Fruit fly (Drosophila melanogaster) whole organism, embryonic: ENCODE measurements around the gene CG13124.

Source experiments
- Antp ChIP-seq: fragments of 200-800 bp; sonication (Bioruptor generic); optimal IDR thresholded peaks from 3 replicates; lab custom pipeline; 2016; ENCODE audit warnings: missing biosample characterization, missing genetic modification characterization
- Atf6 ChIP-seq: fragments of 200-800 bp; sonication (Bioruptor generic); IDR thresholded peaks from 2 replicates; pipeline ENCODE4 v1.3.6; 2022; ENCODE audit warnings: missing biosample characterization, missing genetic modification characterization
- CG11093 ChIP-seq: fragments of 200-800 bp; sonication (Bioruptor generic); IDR thresholded peaks from 3 replicates; pipeline ENCODE4 v1.3.6; 2022; ENCODE audit warnings: missing biosample characterization, missing genetic modification characterization
- CG11456 ChIP-seq: fragments of 200-800 bp; sonication (Bioruptor generic); IDR thresholded peaks from 3 replicates; pipeline ENCODE4 v1.3.6; 2022; ENCODE audit warnings: missing biosample characterization, missing genetic modification characterization
- CG12155 ChIP-seq: fragments of 200-800 bp; sonication (Bioruptor generic); optimal IDR thresholded peaks from 3 replicates; lab custom pipeline; 2016; ENCODE audit warnings: missing biosample characterization, missing genetic modification characterization
- CG12219 ChIP-seq: fragments of 200-800 bp; sonication (Bioruptor generic); optimal IDR thresholded peaks from 3 replicates; lab custom pipeline; 2018; ENCODE audit warnings: missing biosample characterization, mild to moderate bottlenecking, missing genetic modification characterization
- CG12659 ChIP-seq: fragments of 200-800 bp; sonication (Bioruptor generic); optimal IDR thresholded peaks from 3 replicates; lab custom pipeline; 2017; ENCODE audit warnings: mild to moderate bottlenecking, missing biosample characterization, missing genetic modification reagents, missing genetic modification characterization
- CG12769 ChIP-seq: fragments of 200-800 bp; sonication (Bioruptor generic); optimal IDR thresholded peaks from 2 replicates; lab custom pipeline; 2019; ENCODE audit warnings: missing biosample characterization, mild to moderate bottlenecking, missing genetic modification characterization, moderate library complexity
- CG13894 ChIP-seq: fragments of 200-800 bp; sonication (Bioruptor generic); optimal IDR thresholded peaks from 3 replicates; lab custom pipeline; 2018; ENCODE audit warnings: missing biosample characterization, mild to moderate bottlenecking, missing genetic modification characterization, moderate library complexity
- CG14860 ChIP-seq: fragments of 200-800 bp; sonication (Bioruptor generic); IDR thresholded peaks from 3 replicates; pipeline ENCODE4 v1.3.6; 2022; ENCODE audit warnings: missing biosample characterization, missing genetic modification characterization; ENCODE audit not compliant: partially characterized antibody
- CG1603 ChIP-seq: fragments of 200-800 bp; sonication (Bioruptor generic); optimal IDR thresholded peaks from 2 replicates; lab custom pipeline; 2019; ENCODE audit warnings: missing biosample characterization, mild to moderate bottlenecking, missing genetic modification characterization, moderate library complexity
- CG16813 ChIP-seq: fragments of 200-800 bp; sonication (Bioruptor generic); IDR thresholded peaks from 3 replicates; pipeline ENCODE4 v1.3.6; 2022; ENCODE audit warnings: missing biosample characterization, missing genetic modification characterization; ENCODE audit not compliant: partially characterized antibody
- CG18619 ChIP-seq: fragments of 200-800 bp; sonication (Bioruptor generic); optimal IDR thresholded peaks from 3 replicates; lab custom pipeline; 2017; ENCODE audit warnings: missing biosample characterization, mild to moderate bottlenecking, missing genetic modification characterization
- CG2120 ChIP-seq: fragments of 200-800 bp; sonication (Bioruptor generic); optimal IDR thresholded peaks from 3 replicates; lab custom pipeline; 2016; ENCODE audit warnings: missing biosample characterization, missing genetic modification characterization
- CG2678 ChIP-seq: fragments of 200-800 bp; sonication (Bioruptor generic); optimal IDR thresholded peaks from 3 replicates; lab custom pipeline; 2019; ENCODE audit warnings: missing biosample characterization, mild to moderate bottlenecking, missing genetic modification characterization, moderate library complexity
- CG3163 ChIP-seq: fragments of 200-800 bp; sonication (Bioruptor generic); optimal IDR thresholded peaks from 3 replicates; lab custom pipeline; 2016; ENCODE audit warnings: missing biosample characterization, missing genetic modification characterization
- CG34376 ChIP-seq: fragments of 200-800 bp; sonication (Bioruptor generic); optimal IDR thresholded peaks from 2 replicates; lab custom pipeline; 2018; ENCODE audit warnings: missing biosample characterization, mild to moderate bottlenecking, missing genetic modification characterization
- CG42726 ChIP-seq: fragments of 200-800 bp; sonication (Bioruptor generic); IDR thresholded peaks from 2 replicates; pipeline ENCODE4 v1.3.6; 2022; ENCODE audit warnings: missing biosample characterization, missing genetic modification characterization; ENCODE audit not compliant: partially characterized antibody
- CG4424 ChIP-seq: fragments of 200-800 bp; sonication (Bioruptor generic); optimal IDR thresholded peaks from 3 replicates; lab custom pipeline; 2016; ENCODE audit warnings: missing biosample characterization, missing genetic modification characterization
- CG4820 ChIP-seq: fragments of 200-800 bp; sonication (Bioruptor generic); optimal IDR thresholded peaks from 3 replicates; lab custom pipeline; 2016; ENCODE audit warnings: missing biosample characterization, missing genetic modification characterization
- CG6813 ChIP-seq: fragments of 200-800 bp; sonication (Bioruptor generic); optimal IDR thresholded peaks from 2 replicates; lab custom pipeline; 2017; ENCODE audit warnings: missing biosample characterization, missing genetic modification characterization, mild to moderate bottlenecking, moderate library complexity, missing genetic modification reagents
- CG7839 ChIP-seq: fragments of 200-800 bp; sonication (Bioruptor generic); optimal IDR thresholded peaks from 3 replicates; lab custom pipeline; 2018; ENCODE audit warnings: missing biosample characterization, mild to moderate bottlenecking, missing genetic modification characterization, moderate library complexity
- CG8290 ChIP-seq, 3 experiments: fragments of 200-800 bp; sonication (Bioruptor generic); optimal IDR thresholded peaks; 2 replicates each; lab custom pipeline; 2016 to 2019; ENCODE audit warnings: missing biosample characterization in 3 of 3, missing genetic modification characterization in 3 of 3, mild to moderate bottlenecking in 2 of 3, moderate library complexity in 1 of 3
- Elba2 ChIP-seq: fragments of 200-800 bp; sonication (Bioruptor generic); optimal IDR thresholded peaks from 3 replicates; lab custom pipeline; 2016; ENCODE audit warnings: missing biosample characterization, missing genetic modification characterization
- Fer3 ChIP-seq: fragments of 200-800 bp; sonication (Bioruptor generic); optimal IDR thresholded peaks from 2 replicates; lab custom pipeline; 2018; ENCODE audit warnings: missing biosample characterization, mild to moderate bottlenecking, missing genetic modification characterization, moderate library complexity
- Hey ChIP-seq: fragments of 200-800 bp; sonication (Bioruptor generic); optimal IDR thresholded peaks from 3 replicates; lab custom pipeline; 2018; ENCODE audit warnings: missing biosample characterization, mild to moderate bottlenecking, missing genetic modification characterization
- Hmr ChIP-seq: fragments of 200-800 bp; sonication (Bioruptor generic); optimal IDR thresholded peaks from 3 replicates; lab custom pipeline; 2017; ENCODE audit warnings: mild to moderate bottlenecking, missing biosample characterization, missing genetic modification reagents, missing genetic modification characterization
- MBD-R2 ChIP-seq: fragments of 200-800 bp; sonication (Bioruptor generic); IDR thresholded peaks from 2 replicates; pipeline ENCODE4 v1.3.6; 2022; ENCODE audit warnings: missing biosample characterization, missing genetic modification characterization
- Meics ChIP-seq: fragments of 200-800 bp; sonication (Bioruptor generic); optimal IDR thresholded peaks from 2 replicates; lab custom pipeline; 2017; ENCODE audit warnings: missing biosample characterization, mild to moderate bottlenecking, missing genetic modification characterization
- PHDP ChIP-seq: fragments of 200-800 bp; sonication (Bioruptor generic); optimal IDR thresholded peaks from 3 replicates; lab custom pipeline; 2018; ENCODE audit warnings: missing biosample characterization, mild to moderate bottlenecking, missing genetic modification characterization, moderate library complexity
- Ssrp ChIP-seq: fragments of 200-800 bp; sonication (Bioruptor generic); optimal IDR thresholded peaks from 2 replicates; lab custom pipeline; 2018; ENCODE audit warnings: missing biosample characterization, mild to moderate bottlenecking, missing genetic modification characterization, moderate library complexity
- Tbp ChIP-seq: fragments of >200 bp; optimal IDR thresholded peaks from 2 replicates; lab custom pipeline; 2018; ENCODE audit warnings: missing biosample characterization, missing genetic modification characterization
- Xbp1 ChIP-seq: fragments of 200-800 bp; sonication (Bioruptor generic); optimal IDR thresholded peaks from 3 replicates; lab custom pipeline; 2016; ENCODE audit warnings: missing biosample characterization, mild to moderate bottlenecking, missing genetic modification characterization
- bbx ChIP-seq: fragments of 200-800 bp; sonication (Bioruptor generic); IDR thresholded peaks from 2 replicates; pipeline ENCODE4 v1.3.6; 2022; ENCODE audit warnings: missing biosample characterization, missing genetic modification characterization; ENCODE audit not compliant: partially characterized antibody
- corto ChIP-seq: fragments of 200-800 bp; sonication (Bioruptor generic); optimal IDR thresholded peaks from 2 replicates; lab custom pipeline; 2016; ENCODE audit warnings: missing biosample characterization, mild to moderate bottlenecking, missing genetic modification characterization, moderate library complexity
- crc ChIP-seq: fragments of 200-800 bp; sonication (Bioruptor generic); optimal IDR thresholded peaks from 2 replicates; lab custom pipeline; 2016; ENCODE audit warnings: missing biosample characterization, missing genetic modification characterization
- danr ChIP-seq: fragments of 200-800 bp; sonication (Bioruptor generic); IDR thresholded peaks from 2 replicates; pipeline ENCODE4 v1.3.6; 2022; ENCODE audit warnings: missing biosample characterization, missing genetic modification characterization
- dmrt11E ChIP-seq: fragments of 200-800 bp; sonication (Bioruptor generic); optimal IDR thresholded peaks from 3 replicates; lab custom pipeline; 2018; ENCODE audit warnings: missing biosample characterization, mild to moderate bottlenecking, missing genetic modification characterization, moderate library complexity
- en ChIP-seq: fragments of 200-800 bp; sonication (Bioruptor generic); optimal IDR thresholded peaks from 2 replicates; lab custom pipeline; 2016; ENCODE audit warnings: missing biosample characterization, missing genetic modification characterization
- exex ChIP-seq: fragments of 200-800 bp; sonication (Bioruptor generic); optimal IDR thresholded peaks from 4 replicates; lab custom pipeline; 2018; ENCODE audit warnings: missing biosample characterization, mild to moderate bottlenecking, missing genetic modification characterization, moderate library complexity
- fd64A ChIP-seq: fragments of 200-800 bp; sonication (Bioruptor generic); optimal IDR thresholded peaks from 3 replicates; lab custom pipeline; 2018; ENCODE audit warnings: missing biosample characterization, mild to moderate bottlenecking, missing genetic modification characterization
- her ChIP-seq: fragments of 200-800 bp; sonication (Bioruptor generic); optimal IDR thresholded peaks from 2 replicates; lab custom pipeline; 2016; ENCODE audit warnings: missing biosample characterization, missing genetic modification characterization
- lab ChIP-seq: fragments of 200-800 bp; sonication (Bioruptor generic); optimal IDR thresholded peaks from 3 replicates; lab custom pipeline; 2017; ENCODE audit warnings: missing biosample characterization, missing genetic modification characterization, mild to moderate bottlenecking, moderate library complexity, missing genetic modification reagents
- lilli ChIP-seq: fragments of 200-800 bp; sonication (Bioruptor generic); optimal IDR thresholded peaks from 3 replicates; lab custom pipeline; 2016; ENCODE audit warnings: missing biosample characterization, missing genetic modification characterization
- luna ChIP-seq: fragments of 200-800 bp; sonication (Bioruptor generic); optimal IDR thresholded peaks from 2 replicates; lab custom pipeline; 2016; ENCODE audit warnings: missing biosample characterization, missing genetic modification characterization
- pum ChIP-seq: fragments of 200-800 bp; sonication (Bioruptor generic); optimal IDR thresholded peaks from 2 replicates; lab custom pipeline; 2016; ENCODE audit warnings: missing biosample characterization, missing genetic modification characterization
- row ChIP-seq: fragments of 200-800 bp; sonication (Bioruptor generic); IDR thresholded peaks from 3 replicates; pipeline ENCODE4 v1.3.6; 2022; ENCODE audit warnings: missing biosample characterization, missing genetic modification characterization
- vnd ChIP-seq: fragments of 200-800 bp; sonication (Bioruptor generic); IDR thresholded peaks from 3 replicates; pipeline ENCODE4 v1.3.6; 2022; ENCODE audit warnings: missing biosample characterization, missing genetic modification characterization; ENCODE audit not compliant: partially characterized antibody
- wdn ChIP-seq: fragments of 200-800 bp; sonication (Bioruptor generic); IDR thresholded peaks from 2 replicates; pipeline ENCODE4 v1.3.6; 2022; ENCODE audit warnings: missing biosample characterization, missing genetic modification characterization
- zf30C ChIP-seq: fragments of 200-800 bp; sonication (Bioruptor generic); optimal IDR thresholded peaks from 3 replicates; lab custom pipeline; 2018; ENCODE audit warnings: missing biosample characterization, mild to moderate bottlenecking, missing genetic modification characterization

CG13124 gene

DNA sequence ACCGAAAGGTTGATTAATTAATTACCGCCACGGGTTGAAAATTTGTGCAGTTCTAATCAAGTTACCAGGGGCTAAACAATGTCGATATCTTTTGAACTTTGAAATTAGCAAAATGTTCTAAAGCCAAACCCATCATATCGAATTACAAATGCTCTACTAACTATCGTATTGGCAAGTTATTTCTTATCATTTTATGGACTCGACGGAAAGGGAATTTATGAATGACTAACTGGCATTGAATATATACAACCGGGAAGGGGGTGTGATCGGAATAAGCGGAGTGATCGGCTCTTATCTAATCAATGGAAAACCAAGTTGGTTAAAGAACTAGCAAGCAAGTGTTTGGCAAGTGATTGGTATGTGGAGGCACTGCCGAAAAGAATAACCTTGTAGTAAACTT lies 35.1 kb upstream of the CG13124 start (continued):
- no peak for TF ChIP-seq wdn (GFP tag; lab: Robert Waterston, UW)
- TF ChIP-seq CG11093 (GFP tag; lab: Robert Waterston, UW) = 0 out of 3 replicates have a peak, but pooled peaks have one; percentile 14
- peak; percentile 34 for TF ChIP-seq Hmr (GFP tag; lab: Kevin White, UChicago)
- peak; percentile 22 for TF ChIP-seq CG1603 (tag; lab: Kevin White, UChicago)
- TF ChIP-seq Atf6 (GFP tag; lab: Robert Waterston, UW) = peak; percentile 62; the same call in 1 of the 2 replicates
- peak; percentile 51 for TF ChIP-seq Hey (tag; lab: Kevin White, UChicago)
- no peak for TF ChIP-seq crc (GFP tag; lab: Kevin White, UChicago)
- no peak for TF ChIP-seq CG3163 (GFP tag; lab: Kevin White, UChicago)
- TF ChIP-seq dmrt11E = no peak
- TF ChIP-seq fd64A (GFP tag; lab: Kevin White, UChicago) = no peak
- TF ChIP-seq en = no peak
- no peak for TF ChIP-seq CG42726
- no peak for TF ChIP-seq Antp (GFP tag; lab: Kevin White, UChicago)
- TF ChIP-seq row (GFP tag; lab: Robert Waterston, UW) = peak; percentile 76
- no peak for TF ChIP-seq Elba2
- TF ChIP-seq pum = no peak
- TF ChIP-seq CG13894 = peak; percentile 9
- no peak for TF ChIP-seq bbx (GFP tag; lab: Robert Waterston, UW)
- TF ChIP-seq CG12659 (GFP tag; lab: Kevin White, UChicago) = peak; percentile 8
- TF ChIP-seq CG12219 (GFP tag; lab: Kevin White, UChicago) = peak; percentile 29
- no peak for TF ChIP-seq Tbp (GFP tag; lab: Kevin White, UChicago)
- peak; percentile 18 for TF ChIP-seq her (GFP tag; lab: Kevin White, UChicago)
- TF ChIP-seq PHDP (tag; lab: Kevin White, UChicago) = peak; percentile 3
- TF ChIP-seq lab (GFP tag; lab: Kevin White, UChicago) = peak; percentile 86
- no peak for TF ChIP-seq MBD-R2 (GFP tag; lab: Robert Waterston, UW)
- no peak for TF ChIP-seq CG4424
- TF ChIP-seq corto (GFP tag; lab: Kevin White, UChicago) = no peak
- TF ChIP-seq CG18619 (GFP tag; lab: Kevin White, UChicago) = no peak
- TF ChIP-seq danr (GFP tag; lab: Robert Waterston, UW) = no peak
- peak; percentile 14 for TF ChIP-seq CG7839
- TF ChIP-seq Fer3 (tag; lab: Kevin White, UChicago) = peak; percentile 48
- peak; percentile 24 for TF ChIP-seq lilli (GFP tag; lab: Kevin White, UChicago)
- peak; percentile 97 for TF ChIP-seq exex
- TF ChIP-seq CG6813 (GFP tag; lab: Kevin White, UChicago) = peak; percentile 26
- TF ChIP-seq CG34376 (GFP tag; lab: Kevin White, UChicago) = peak; percentile 84
- no peak for TF ChIP-seq zf30C (GFP tag; lab: Kevin White, UChicago)
- peak; percentile 42 for TF ChIP-seq CG2678
- no peak for TF ChIP-seq CG16813
- no peak for TF ChIP-seq luna
- no peak for TF ChIP-seq CG11456 (GFP tag; lab: Robert Waterston, UW)
- TF ChIP-seq CG14860 (GFP tag; lab: Robert Waterston, UW) = no peak
- no peak for TF ChIP-seq vnd
- TF ChIP-seq CG12769 (tag; lab: Kevin White, UChicago) = peak; percentile 72
- peak; percentile 59 for TF ChIP-seq CG2120 (GFP tag; lab: Kevin White, UChicago)
- no peak for TF ChIP-seq CG8290 (GFP tag; optimal IDR thresholded peaks at IDR 0.05; lab: Kevin White, UChicago)
- TF ChIP-seq CG8290 (tag; optimal IDR thresholded peaks at IDR 0.05; lab: Kevin White, UChicago) = peak in 1 of 2 experiments; percentile 85
- no peak for TF ChIP-seq Ssrp (tag; lab: Kevin White, UChicago)
- TF ChIP-seq Xbp1 (GFP tag; lab: Kevin White, UChicago) = no peak
- no peak for TF ChIP-seq CG4820 (GFP tag; lab: Kevin White, UChicago)
- peak; percentile 10 for TF ChIP-seq CG12155 (GFP tag; lab: Kevin White, UChicago)
- TF ChIP-seq Meics = peak; percentile 31
